Worm (Caenorhabditis elegans) whole organism, young adult: ENCODE results near the gene fic-1.

Source experiments
- B0035.1 ChIP-seq: sonication (generic microtip); optimal IDR thresholded peaks from 2 replicates; lab custom pipeline; 2016; ENCODE audit warnings: missing genetic modification characterization, mild to moderate bottlenecking, missing compliant biosample characterization, missing genotype, missing genetic modification reagents
- F22D6.2 ChIP-seq: sonication (generic microtip); optimal IDR thresholded peaks from 2 replicates; lab custom pipeline; 2016; ENCODE audit warnings: mild to moderate bottlenecking, missing genetic modification characterization, missing compliant biosample characterization
- F23B12.7 ChIP-seq: sonication (generic microtip); optimal IDR thresholded peaks from 2 replicates; lab custom pipeline; 2017; ENCODE audit warnings: missing genetic modification characterization, mild to moderate bottlenecking, missing compliant biosample characterization, antibody characterized with exemption, moderate library complexity; ENCODE audit not compliant: insufficient read depth
- F33H1.4 ChIP-seq: fragments of 200-800 bp; sonication (Bioruptor generic); IDR thresholded peaks from 2 replicates; pipeline ENCODE4 v1.3.6; 2022; ENCODE audit warnings: missing genetic modification reagents, missing genetic modification characterization, missing compliant biosample characterization
- F39B2.1 ChIP-seq: fragments of 200-800 bp; sonication (Bioruptor generic); IDR thresholded peaks from 2 replicates; pipeline ENCODE4 v1.3.6; 2022; ENCODE audit warnings: missing genetic modification reagents, missing genetic modification characterization, missing compliant biosample characterization
- F55B11.4 ChIP-seq: sonication (generic microtip); optimal IDR thresholded peaks from 2 replicates; lab custom pipeline; 2016; ENCODE audit warnings: missing compliant biosample characterization, missing genetic modification characterization, borderline replicate concordance; ENCODE audit not compliant: insufficient read depth
- F57A8.1 ChIP-seq: fragments of 200-800 bp; sonication (Bioruptor generic); optimal IDR thresholded peaks from 2 replicates; lab custom pipeline; 2018; ENCODE audit warnings: mild to moderate bottlenecking, missing genetic modification characterization, moderate library complexity, missing compliant biosample characterization
- T07F8.4 ChIP-seq: sonication (generic microtip); optimal IDR thresholded peaks from 2 replicates; lab custom pipeline; 2016; ENCODE audit warnings: mild to moderate bottlenecking, missing genetic modification characterization, moderate library complexity, missing compliant biosample characterization
- Y53F4B.3 ChIP-seq: fragments of 200-800 bp; sonication (Bioruptor generic); IDR thresholded peaks from 2 replicates; pipeline ENCODE4 v1.3.6; 2022; ENCODE audit warnings: missing genetic modification reagents, missing genetic modification characterization, missing compliant biosample characterization
- Y56A3A.18 ChIP-seq: fragments of 200-800 bp; sonication (Bioruptor generic); IDR thresholded peaks from 2 replicates; pipeline ENCODE4 v1.3.6; 2022; ENCODE audit warnings: missing genetic modification reagents, missing genetic modification characterization, missing compliant biosample characterization
- Y95B8A.8 ChIP-seq: fragments of 200-800 bp; sonication (Bioruptor generic); IDR thresholded peaks from 2 replicates; pipeline ENCODE4 v1.3.6; 2022; ENCODE audit warnings: missing genetic modification reagents, missing genetic modification characterization, missing compliant biosample characterization
- akir-1 ChIP-seq: fragments of 200-800 bp; sonication (Bioruptor generic); optimal IDR thresholded peaks from 2 replicates; lab custom pipeline; 2018; ENCODE audit warnings: mild to moderate bottlenecking, missing genetic modification characterization, moderate library complexity, missing compliant biosample characterization
- aptf-2 ChIP-seq: fragments of 200-800 bp; sonication (Bioruptor generic); conservative IDR thresholded peaks from 2 replicates; pipeline ENCODE4 v1.3.6; 2022; ENCODE audit warnings: missing genetic modification reagents, missing genetic modification characterization, missing compliant biosample characterization
- chd-7 ChIP-seq: sonication (generic microtip); optimal IDR thresholded peaks from 2 replicates; lab custom pipeline; 2016; ENCODE audit warnings: mild to moderate bottlenecking, missing genetic modification characterization, moderate library complexity, missing compliant biosample characterization
- dox-1 ChIP-seq: fragments of 200-800 bp; sonication (Bioruptor generic); IDR thresholded peaks from 2 replicates; pipeline ENCODE4 v1.3.6; 2022; ENCODE audit warnings: missing genetic modification reagents, missing genetic modification characterization, missing compliant biosample characterization
- efl-1 ChIP-seq: fragments of 150-350 bp; optimal IDR thresholded peaks from 2 replicates; lab custom pipeline; 2014; ENCODE audit warnings: missing biosample characterization, missing genetic modification reagents, missing genetic modification characterization
- egl-18 ChIP-seq: fragments of 200-800 bp; sonication (Bioruptor generic); IDR thresholded peaks from 2 replicates; pipeline ENCODE4 v1.3.6; 2022; ENCODE audit warnings: missing genetic modification reagents, missing genetic modification characterization, missing compliant biosample characterization
- egl-44 ChIP-seq: fragments of 200-800 bp; sonication (Bioruptor generic); IDR thresholded peaks from 2 replicates; pipeline ENCODE4 v1.3.6; 2022; ENCODE audit warnings: missing genetic modification reagents, missing genetic modification characterization, missing compliant biosample characterization
- him-1 ChIP-seq: sonication (generic microtip); optimal IDR thresholded peaks from 2 replicates; lab custom pipeline; 2016; ENCODE audit warnings: missing genotype, missing genetic modification reagents, missing genetic modification characterization, missing compliant biosample characterization
- hmg-20 ChIP-seq: fragments of 200-800 bp; sonication (Bioruptor generic); IDR thresholded peaks from 2 replicates; pipeline ENCODE4 v1.3.6; 2022; ENCODE audit warnings: missing genetic modification reagents, missing genetic modification characterization, missing compliant biosample characterization
- hsf-1 ChIP-seq: fragments of 200-800 bp; sonication (Bioruptor generic); IDR thresholded peaks from 2 replicates; pipeline ENCODE4 v1.3.6; 2022; ENCODE audit warnings: missing genetic modification reagents, missing genetic modification characterization, missing compliant biosample characterization
- lin-54 ChIP-seq: fragments of 200-800 bp; sonication (Bioruptor generic); optimal IDR thresholded peaks from 2 replicates; lab custom pipeline; 2018; ENCODE audit warnings: mild to moderate bottlenecking, missing genetic modification characterization, missing compliant biosample characterization
- mes-4 ChIP-seq: sonication (generic microtip); optimal IDR thresholded peaks from 2 replicates; lab custom pipeline; 2016; ENCODE audit warnings: missing genotype, missing genetic modification characterization, missing compliant biosample characterization
- nhr-179 ChIP-seq: sonication (generic microtip); optimal IDR thresholded peaks from 2 replicates; lab custom pipeline; 2016; ENCODE audit warnings: mild to moderate bottlenecking, missing genetic modification characterization, missing compliant biosample characterization
- nhr-80 ChIP-seq: sonication (generic microtip); optimal IDR thresholded peaks from 2 replicates; lab custom pipeline; 2016; ENCODE audit warnings: missing genetic modification characterization, missing compliant biosample characterization
- nhr-90 ChIP-seq: sonication (generic microtip); optimal IDR thresholded peaks from 2 replicates; lab custom pipeline; 2016; ENCODE audit warnings: missing genotype, mild to moderate bottlenecking, missing genetic modification characterization, missing compliant biosample characterization
- pha-4 ChIP-seq: fragments of 150-350 bp; sonication (generic microtip); optimal IDR thresholded peaks from 2 replicates; lab custom pipeline; 2014; ENCODE audit warnings: missing biosample characterization, missing genetic modification reagents, missing genetic modification characterization
- rec-8 ChIP-seq, 2 experiments: sonication (generic microtip); optimal IDR thresholded peaks; 2 replicates each; lab custom pipeline; 2016; ENCODE audit warnings: mild to moderate bottlenecking in 2 of 2, missing genetic modification characterization in 2 of 2, missing genetic modification reagents in 2 of 2, missing genotype in 2 of 2, missing biosample characterization in 1 of 2, missing compliant biosample characterization in 1 of 2, moderate library complexity in 1 of 2
- snpc-1.3 ChIP-seq: sonication (generic microtip); optimal IDR thresholded peaks from 2 replicates; lab custom pipeline; 2017; ENCODE audit warnings: missing genetic modification characterization, mild to moderate bottlenecking, missing compliant biosample characterization, antibody characterized with exemption, moderate library complexity, missing genotype, missing genetic modification reagents; ENCODE audit not compliant: insufficient read depth
- snpc-4 ChIP-seq, 5 experiments: fragments of 150-350 bp in 1 of 5; sonication (generic microtip) in 4 of 5; optimal IDR thresholded peaks; 2 replicates each; lab custom pipeline; 2014 to 2018; ENCODE audit warnings: missing genetic modification characterization in 5 of 5, missing biosample characterization in 3 of 5, antibody characterized with exemption in 2 of 5, mild to moderate bottlenecking in 2 of 5, missing compliant biosample characterization in 2 of 5, missing genotype in 2 of 5, moderate library complexity in 2 of 5, missing genetic modification reagents in 1 of 5
- tbx-9 ChIP-seq: sonication (generic microtip); optimal IDR thresholded peaks from 2 replicates; lab custom pipeline; 2016; ENCODE audit warnings: borderline replicate concordance, missing genetic modification characterization, inconsistent platforms, missing compliant biosample characterization
- tlf-1 ChIP-seq: fragments of 200-800 bp; sonication (Bioruptor generic); optimal IDR thresholded peaks from 2 replicates; lab custom pipeline; 2018; ENCODE audit warnings: mild to moderate bottlenecking, missing genetic modification characterization, missing compliant biosample characterization
- zim-3 ChIP-seq: sonication (generic microtip); optimal IDR thresholded peaks from 2 replicates; lab custom pipeline; 2017; ENCODE audit warnings: mild to moderate bottlenecking, missing genetic modification characterization, moderate library complexity, missing compliant biosample characterization
- ztf-28 ChIP-seq: fragments of 200-800 bp; sonication (Bioruptor generic); IDR thresholded peaks from 2 replicates; pipeline ENCODE4 v1.3.6; 2022; ENCODE audit warnings: missing genetic modification reagents, missing genetic modification characterization, missing compliant biosample characterization
- ztf-3 ChIP-seq: fragments of 200-800 bp; sonication (Bioruptor generic); optimal IDR thresholded peaks from 2 replicates; lab custom pipeline; 2018; ENCODE audit warnings: mild to moderate bottlenecking, missing genetic modification characterization, missing compliant biosample characterization

Gene fic-1

DNA sequence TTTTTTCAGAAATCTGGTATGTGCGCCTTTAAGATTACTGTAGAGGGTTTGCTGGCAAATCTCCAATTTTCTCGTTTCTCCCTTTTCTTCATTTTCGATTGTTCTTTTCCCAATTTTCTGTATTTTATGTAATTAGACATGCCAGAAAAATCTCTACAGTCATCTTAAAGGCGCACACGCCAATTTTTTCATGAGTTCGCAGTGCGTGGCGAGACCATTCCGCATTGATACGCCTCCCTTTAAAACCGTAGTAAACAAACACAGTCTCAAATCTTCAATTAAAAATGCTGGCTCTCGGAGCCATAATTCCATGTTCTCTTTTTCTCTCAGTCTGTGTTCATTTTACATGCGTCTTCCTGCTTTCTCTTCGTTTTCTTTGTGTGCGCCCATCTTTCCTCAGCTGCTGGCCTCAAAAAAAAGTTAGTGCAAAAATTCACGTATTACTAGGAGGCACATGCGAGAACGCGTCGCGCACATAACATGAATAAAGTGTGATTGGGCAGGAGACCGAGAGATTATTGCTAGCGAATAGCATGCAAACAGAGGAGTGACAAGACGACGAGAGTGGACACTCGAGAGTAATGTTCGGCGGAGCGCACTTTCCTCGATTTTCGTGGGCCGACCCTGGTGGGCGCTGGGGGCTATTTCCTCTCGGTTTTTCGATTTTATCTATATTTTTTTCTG, 18.2 kb upstream of the fic-1 start (continued):
- TF ChIP-seq F23B12.7 (tag; lab: Kevin White, UChicago) (no peak), him-1 (tag; lab: Kevin White, UChicago) (peak; percentile 19), egl-44 (GFP tag; lab: Robert Waterston, UW) (no peak), aptf-2 (GFP tag; lab: Robert Waterston, UW) (no peak), Y95B8A.8 (no peak), efl-1 (GFP tag; lab: Kevin White, UChicago) (no peak), mes-4 (tag; lab: Kevin White, UChicago) (no peak), snpc-1.3 (tag; lab: Kevin White, UChicago) (no peak), nhr-90 (tag; lab: Kevin White, UChicago) (peak; percentile 16), F33H1.4 (GFP tag; lab: Robert Waterston, UW) (peak; percentile 92), akir-1 (GFP tag; lab: Kevin White, UChicago) (no peak), rec-8 (tag; optimal IDR thresholded peaks at IDR 0.05; lab: Kevin White, UChicago) (no peak), hsf-1 (GFP tag; lab: Robert Waterston, UW) (no peak), pha-4 (tag; lab: Kevin White, UChicago) (no peak), Y56A3A.18 (no peak), lin-54 (GFP tag; lab: Kevin White, UChicago) (peak; percentile 46), hmg-20 (GFP tag; lab: Robert Waterston, UW) (no peak), F39B2.1 (GFP tag; lab: Robert Waterston, UW) (no peak), F57A8.1 (GFP tag; lab: Kevin White, UChicago) (no peak), egl-18 (no peak), tbx-9 (tag; lab: Kevin White, UChicago) (no peak), Y53F4B.3 (no peak), F55B11.4 (tag; lab: Kevin White, UChicago) (no peak), ztf-3 (GFP tag; lab: Kevin White, UChicago) (no peak), nhr-179 (tag; lab: Kevin White, UChicago) (no peak), ztf-28 (no peak), nhr-80 (tag; lab: Kevin White, UChicago) (peak; percentile 83), chd-7 (peak; percentile 58), F22D6.2 (tag; lab: Kevin White, UChicago) (no peak), dox-1 (GFP tag; lab: Robert Waterston, UW) (peak; percentile 84), T07F8.4 (tag; lab: Kevin White, UChicago) (no peak)

ce11 chrIV:10919770-10920169, 17.5 kb upstream of the fic-1 start, which contains the start of gene rbr-2:
Gene rbr-2 (plus strand): TSS chrIV:10920070.
- TF ChIP-seq snpc-4 (GFP tag; optimal IDR thresholded peaks at IDR 0.05; lab: Kevin White, UChicago) (no peak), snpc-4 (tag; optimal IDR thresholded peaks at IDR 0.05; lab: Kevin White, UChicago) (no peak), akir-1 (GFP tag; lab: Kevin White, UChicago) (no peak), B0035.1 (tag; lab: Kevin White, UChicago) (no peak), snpc-1.3 (tag; lab: Kevin White, UChicago) (no peak), mes-4 (tag; lab: Kevin White, UChicago) (no peak), zim-3 (tag; lab: Kevin White, UChicago) (no peak), tlf-1 (GFP tag; lab: Kevin White, UChicago) (no peak)
